Worm (Caenorhabditis elegans) whole organism, young adult: ENCODE measurements around the gene F20A1.2.

ENCODE experiments used
- B0019.2 ChIP-seq: fragments of 200-800 bp; sonication (Bioruptor generic); conservative IDR thresholded peaks from 2 replicates; pipeline ENCODE4 v1.3.6; 2022; ENCODE audit warnings: missing genetic modification reagents, missing genetic modification characterization, missing compliant biosample characterization
- B0035.1 ChIP-seq: sonication (generic microtip); optimal IDR thresholded peaks from 2 replicates; lab custom pipeline; 2016; ENCODE audit warnings: missing genetic modification characterization, mild to moderate bottlenecking, missing compliant biosample characterization, missing genotype, missing genetic modification reagents
- C17E4.6 ChIP-seq: fragments of 200-800 bp; sonication (Bioruptor generic); IDR thresholded peaks from 2 replicates; pipeline ENCODE4 v1.3.6; 2022; ENCODE audit warnings: missing genetic modification reagents, missing genetic modification characterization, missing compliant biosample characterization
- F33H1.4 ChIP-seq: fragments of 200-800 bp; sonication (Bioruptor generic); IDR thresholded peaks from 2 replicates; pipeline ENCODE4 v1.3.6; 2022; ENCODE audit warnings: missing genetic modification reagents, missing genetic modification characterization, missing compliant biosample characterization
- F52B5.7 ChIP-seq: sonication (generic microtip); optimal IDR thresholded peaks from 2 replicates; lab custom pipeline; 2016; ENCODE audit warnings: mild to moderate bottlenecking, missing genetic modification characterization, missing compliant biosample characterization
- F55B11.4 ChIP-seq: sonication (generic microtip); optimal IDR thresholded peaks from 2 replicates; lab custom pipeline; 2016; ENCODE audit warnings: missing compliant biosample characterization, missing genetic modification characterization, borderline replicate concordance; ENCODE audit not compliant: insufficient read depth
- K11D2.4 ChIP-seq: fragments of 200-800 bp; sonication (Bioruptor generic); IDR thresholded peaks from 2 replicates; pipeline ENCODE4 v1.3.6; 2022; ENCODE audit warnings: missing genetic modification reagents, missing genetic modification characterization, missing compliant biosample characterization
- ZK185.1 ChIP-seq: sonication (generic microtip); optimal IDR thresholded peaks from 2 replicates; lab custom pipeline; 2016; ENCODE audit warnings: mild to moderate bottlenecking, missing genetic modification characterization, missing compliant biosample characterization; ENCODE audit not compliant: poor library complexity, severe bottlenecking
- athp-1 ChIP-seq: sonication (generic microtip); optimal IDR thresholded peaks from 2 replicates; lab custom pipeline; 2017; ENCODE audit warnings: mild to moderate bottlenecking, missing genetic modification characterization, missing compliant biosample characterization
- bed-1 ChIP-seq: fragments of 200-800 bp; sonication (Bioruptor generic); IDR thresholded peaks from 2 replicates; pipeline ENCODE4 v1.3.6; 2022; ENCODE audit warnings: missing genetic modification reagents, missing genetic modification characterization, missing compliant biosample characterization
- ccch-3 ChIP-seq: fragments of 200-800 bp; sonication (Bioruptor generic); optimal IDR thresholded peaks from 2 replicates; lab custom pipeline; 2018; ENCODE audit warnings: mild to moderate bottlenecking, missing genetic modification characterization, missing compliant biosample characterization
- cebp-1 ChIP-seq, 2 experiments: fragments of 200-800 bp in 1 of 2; sonication (Bioruptor generic) in 1 of 2; sonication (generic microtip) in 1 of 2; IDR thresholded peaks in 1 of 2; optimal IDR thresholded peaks in 1 of 2; 2 replicates each; pipeline versions ENCODE4 v1.3.6 to Lab custom; 2017 to 2022; ENCODE audit warnings: missing compliant biosample characterization in 2 of 2, missing genetic modification characterization in 2 of 2, mild to moderate bottlenecking in 1 of 2, missing genetic modification reagents in 1 of 2, moderate library complexity in 1 of 2
- cebp-2 ChIP-seq: fragments of 200-800 bp; sonication (Bioruptor generic); IDR thresholded peaks from 2 replicates; pipeline ENCODE4 v1.3.6; 2022; ENCODE audit warnings: missing genetic modification characterization, missing compliant biosample characterization
- ceh-27 ChIP-seq: fragments of 200-800 bp; sonication (Bioruptor generic); optimal IDR thresholded peaks from 2 replicates; lab custom pipeline; 2018; ENCODE audit warnings: mild to moderate bottlenecking, missing genetic modification characterization, moderate library complexity, missing compliant biosample characterization
- ceh-40 ChIP-seq: fragments of 200-800 bp; sonication (Bioruptor generic); IDR thresholded peaks from 2 replicates; pipeline ENCODE4 v1.3.6; 2022; ENCODE audit warnings: missing genetic modification characterization, missing compliant biosample characterization
- chd-7 ChIP-seq: sonication (generic microtip); optimal IDR thresholded peaks from 2 replicates; lab custom pipeline; 2016; ENCODE audit warnings: mild to moderate bottlenecking, missing genetic modification characterization, moderate library complexity, missing compliant biosample characterization
- efl-1 ChIP-seq: fragments of 150-350 bp; optimal IDR thresholded peaks from 2 replicates; lab custom pipeline; 2014; ENCODE audit warnings: missing biosample characterization, missing genetic modification reagents, missing genetic modification characterization
- him-1 ChIP-seq: sonication (generic microtip); optimal IDR thresholded peaks from 2 replicates; lab custom pipeline; 2016; ENCODE audit warnings: missing genotype, missing genetic modification reagents, missing genetic modification characterization, missing compliant biosample characterization
- hlh-26 ChIP-seq: fragments of 200-800 bp; sonication (Bioruptor generic); conservative IDR thresholded peaks from 2 replicates; pipeline ENCODE4 v1.3.6; 2022; ENCODE audit warnings: missing genetic modification reagents, missing genetic modification characterization, missing compliant biosample characterization
- hmg-1.2 ChIP-seq: fragments of 200-800 bp; sonication (Bioruptor generic); IDR thresholded peaks from 2 replicates; pipeline ENCODE4 v1.3.6; 2022; ENCODE audit warnings: missing genetic modification reagents, missing genetic modification characterization, missing compliant biosample characterization
- let-607 ChIP-seq, 2 experiments: fragments of 200-800 bp in 1 of 2; sonication (Bioruptor generic) in 1 of 2; sonication (generic microtip) in 1 of 2; optimal IDR thresholded peaks; 2 replicates each; lab custom pipeline; 2016 to 2018; ENCODE audit warnings: mild to moderate bottlenecking in 2 of 2, missing compliant biosample characterization in 2 of 2, missing genetic modification characterization in 2 of 2, moderate library complexity in 2 of 2, missing genotype in 1 of 2
- lin-40 ChIP-seq: sonication (generic microtip); optimal IDR thresholded peaks from 2 replicates; lab custom pipeline; 2016; ENCODE audit warnings: missing genetic modification characterization, mild to moderate bottlenecking, missing compliant biosample characterization, missing genotype, missing genetic modification reagents
- lir-1 ChIP-seq: fragments of 200-800 bp; sonication (Bioruptor generic); conservative IDR thresholded peaks from 2 replicates; pipeline ENCODE4 v1.3.6; 2022; ENCODE audit warnings: missing genetic modification reagents, missing genetic modification characterization, missing compliant biosample characterization
- madf-6 ChIP-seq: fragments of 200-800 bp; sonication (Bioruptor generic); IDR thresholded peaks from 2 replicates; pipeline ENCODE4 v1.3.6; 2022; ENCODE audit warnings: missing genetic modification reagents, missing genetic modification characterization, missing compliant biosample characterization
- nfya-1 ChIP-seq: sonication (generic microtip); optimal IDR thresholded peaks from 2 replicates; lab custom pipeline; 2017; ENCODE audit warnings: antibody characterized with exemption, missing compliant biosample characterization, missing genetic modification characterization, borderline replicate concordance; ENCODE audit not compliant: insufficient read depth
- rcor-1 ChIP-seq: fragments of 200-800 bp; sonication (Bioruptor generic); IDR thresholded peaks from 2 replicates; pipeline ENCODE4 v1.3.6; 2022; ENCODE audit warnings: missing genetic modification reagents, missing genetic modification characterization, missing compliant biosample characterization
- rpc-1 ChIP-seq, 2 experiments: fragments of 150-350 bp in 1 of 2; sonication (generic microtip) in 1 of 2; optimal IDR thresholded peaks; 2 replicates each; lab custom pipeline; 2014 to 2018; ENCODE audit warnings: missing biosample characterization in 1 of 2, missing genetic modification characterization in 1 of 2, missing genetic modification reagents in 1 of 2, missing genotype in 1 of 2
- sdz-38 ChIP-seq: sonication (generic microtip); optimal IDR thresholded peaks from 2 replicates; lab custom pipeline; 2016; ENCODE audit warnings: missing genotype, missing genetic modification characterization, missing compliant biosample characterization
- snpc-1.1 ChIP-seq: sonication (generic microtip); optimal IDR thresholded peaks from 2 replicates; lab custom pipeline; 2017; ENCODE audit warnings: missing genetic modification characterization, mild to moderate bottlenecking, missing compliant biosample characterization, antibody characterized with exemption, moderate library complexity, missing genotype, missing genetic modification reagents; ENCODE audit not compliant: insufficient read depth
- snpc-3.4 ChIP-seq: sonication (generic microtip); optimal IDR thresholded peaks from 2 replicates; lab custom pipeline; 2017; ENCODE audit warnings: missing genetic modification characterization, mild to moderate bottlenecking, missing compliant biosample characterization, antibody characterized with exemption, moderate library complexity, missing genotype, missing genetic modification reagents
- somi-1 ChIP-seq: fragments of 200-800 bp; sonication (Bioruptor generic); optimal IDR thresholded peaks from 2 replicates; lab custom pipeline; 2018; ENCODE audit warnings: mild to moderate bottlenecking, missing genetic modification characterization, missing compliant biosample characterization
- zfh-2 ChIP-seq: fragments of 200-800 bp; sonication (Bioruptor generic); conservative IDR thresholded peaks from 2 replicates; pipeline ENCODE4 v1.3.6; 2022; ENCODE audit warnings: missing genetic modification reagents, missing genetic modification characterization, missing compliant biosample characterization
- ztf-22 ChIP-seq: fragments of 200-800 bp; sonication (Bioruptor generic); optimal IDR thresholded peaks from 2 replicates; lab custom pipeline; 2018; ENCODE audit warnings: mild to moderate bottlenecking, missing genetic modification characterization, moderate library complexity, missing compliant biosample characterization
- ztf-6 ChIP-seq: fragments of 200-800 bp; sonication (Bioruptor generic); IDR thresholded peaks from 2 replicates; pipeline ENCODE4 v1.3.6; 2022; ENCODE audit warnings: missing genetic modification reagents, missing genetic modification characterization, missing compliant biosample characterization

Gene F20A1.2

ce11 chrV:7012617-7013016 is 33.5 kb upstream of the F20A1.2 start, which contains the start of gene srw-127:
Gene srw-127 (plus strand): TSS chrV:7012917.
- TF ChIP-seq C17E4.6 (GFP tag; lab: Robert Waterston, UW) (no peak), ccch-3 (GFP tag; lab: Kevin White, UChicago) (no peak)

- TF ChIP-seq hlh-26 (GFP tag; lab: Robert Waterston, UW) = no peak
- TF ChIP-seq nfya-1 = no peak
- TF ChIP-seq lin-40 = no peak
- no peak for TF ChIP-seq ceh-27 (GFP tag; lab: Kevin White, UChicago)
- no peak for TF ChIP-seq snpc-3.4 (tag; lab: Kevin White, UChicago)
- TF ChIP-seq F55B11.4 (tag; lab: Kevin White, UChicago) = no peak
- TF ChIP-seq sdz-38 (tag; lab: Kevin White, UChicago) = no peak
Measured at ce11 chrV:7015872-7016271, 30.2 kb upstream of the F20A1.2 start, which contains the start of gene C33G8.13. Gene C33G8.13 (minus strand): TSS chrV:7015972.

ce11 chrV:7017059-7017458 is 29.0 kb upstream of the F20A1.2 start, which contains the start of gene srsx-32:
Gene srsx-32 (plus strand): TSS chrV:7017359.
- TF ChIP-seq lir-1 (GFP tag; lab: Robert Waterston, UW) (no peak), hmg-1.2 (GFP tag; lab: Robert Waterston, UW) (no peak), lin-40 (no peak), ceh-27 (GFP tag; lab: Kevin White, UChicago) (no peak)

- TF ChIP-seq cebp-2 (GFP tag; lab: Robert Waterston, UW) = no peak
- no peak for TF ChIP-seq ccch-3 (GFP tag; lab: Kevin White, UChicago)
- no peak for TF ChIP-seq athp-1 (tag; lab: Kevin White, UChicago)
- no peak for TF ChIP-seq snpc-1.1 (tag; lab: Kevin White, UChicago)
- no peak for TF ChIP-seq F33H1.4 (GFP tag; lab: Robert Waterston, UW)
- no peak for TF ChIP-seq somi-1
- no peak for TF ChIP-seq ztf-6 (GFP tag; lab: Robert Waterston, UW)
- TF ChIP-seq let-607 (tag; optimal IDR thresholded peaks at IDR 0.05; lab: Kevin White, UChicago) = no peak
- TF ChIP-seq ztf-22 (GFP tag; lab: Kevin White, UChicago) = no peak
- no peak for TF ChIP-seq ZK185.1 (tag; lab: Kevin White, UChicago)
- TF ChIP-seq cebp-1 (GFP tag; IDR thresholded peaks at IDR 0.05; lab: Robert Waterston, UW) = no peak
- TF ChIP-seq cebp-1 (tag; optimal IDR thresholded peaks at IDR 0.05; lab: Kevin White, UChicago) = no peak
- no peak for TF ChIP-seq chd-7 (tag; lab: Kevin White, UChicago)
- no peak for TF ChIP-seq bed-1 (GFP tag; lab: Robert Waterston, UW)
- no peak for TF ChIP-seq hmg-1.2 (GFP tag; lab: Robert Waterston, UW)
- no peak for TF ChIP-seq rpc-1 (optimal IDR thresholded peaks at IDR 0.05; lab: Kevin White, UChicago)
- no peak for TF ChIP-seq rpc-1 (tag; optimal IDR thresholded peaks at IDR 0.05; lab: Kevin White, UChicago)
- TF ChIP-seq madf-6 = no peak
Measured at ce11 chrV:7021772-7022171, 24.3 kb upstream of the F20A1.2 start, which contains the start of gene F20A1.4. Gene F20A1.4 (minus strand): TSS chrV:7021872.

ce11 chrV:7022981-7023380 is 23.1 kb upstream of the F20A1.2 start:
- no peak for TF ChIP-seq somi-1
- no peak for TF ChIP-seq zfh-2 (GFP tag; lab: Robert Waterston, UW)
- TF ChIP-seq him-1 (tag; lab: Kevin White, UChicago) = no peak
- TF ChIP-seq ceh-40 (GFP tag; lab: Robert Waterston, UW) = no peak
- TF ChIP-seq K11D2.4 (GFP tag; lab: Robert Waterston, UW) = no peak
- no peak for TF ChIP-seq B0035.1 (tag; lab: Kevin White, UChicago)
- TF ChIP-seq rcor-1 (GFP tag; lab: Robert Waterston, UW) = no peak
- no peak for TF ChIP-seq F52B5.7 (tag; lab: Kevin White, UChicago)
- no peak for TF ChIP-seq efl-1 (GFP tag; lab: Kevin White, UChicago)
- TF ChIP-seq B0019.2 (GFP tag; lab: Robert Waterston, UW) = no peak
